Fruit fly (Drosophila melanogaster): ENCODE data around the gene Cyp28a5.

The Cyp28a5 gene

dm6 chr2L:14022130-14022735 is 45.1 kb downstream of the Cyp28a5 start (continued):
- TF ChIP-seq bsh (GFP tag; optimal IDR thresholded peaks at IDR 0.05): peak; percentile 65 to 96
- peak; percentile 96 for TF ChIP-seq Dek (tag; optimal IDR thresholded peaks at IDR 0.05)
- TF ChIP-seq Opbp (GFP tag; IDR thresholded peaks at IDR 0.05; ENCODE audit: partially characterized antibody): no peak
- peak; percentile 97 for TF ChIP-seq twi (tag; optimal IDR thresholded peaks at IDR 0.05)
- TF ChIP-seq CG13624 (GFP tag; optimal IDR thresholded peaks at IDR 0.05): peak; percentile 63
- TF ChIP-seq CG12104 (GFP tag; optimal IDR thresholded peaks at IDR 0.05): peak; percentile 87
- no peak for TF ChIP-seq bbx (GFP tag; IDR thresholded peaks at IDR 0.05; ENCODE audit: partially characterized antibody)
- no peak for TF ChIP-seq vfl (GFP tag; optimal IDR thresholded peaks at IDR 0.05)
- peak; percentile 86 for TF ChIP-seq CG1602 (GFP tag; optimal IDR thresholded peaks at IDR 0.05)
- no peak for TF ChIP-seq Dll (GFP tag; IDR thresholded peaks at IDR 0.05; ENCODE audit: partially characterized antibody)
- TF ChIP-seq CG6254 (GFP tag; optimal IDR thresholded peaks at IDR 0.05): peak; percentile 79
- peak; percentile 92 for TF ChIP-seq zen (tag; optimal IDR thresholded peaks at IDR 0.05)
- TF ChIP-seq CG1832 (GFP tag; optimal IDR thresholded peaks at IDR 0.05): no peak
- TF ChIP-seq C15 (GFP tag; IDR thresholded peaks at IDR 0.05): peak; percentile 79
- TF ChIP-seq jumu (GFP tag; optimal IDR thresholded peaks at IDR 0.05): peak; percentile 23
- no peak for TF ChIP-seq Kr (GFP tag; optimal IDR thresholded peaks at IDR 0.05)
- TF ChIP-seq CG12659 (GFP tag; optimal IDR thresholded peaks at IDR 0.05): peak; percentile 97
- peak; percentile 75 for TF ChIP-seq CG10431 (GFP tag; optimal IDR thresholded peaks at IDR 0.05)
- TF ChIP-seq slbo (GFP tag; IDR thresholded peaks at IDR 0.05): peak; percentile 92
- TF ChIP-seq Blimp-1 (GFP tag; optimal IDR thresholded peaks at IDR 0.05): peak; percentile 93
- no peak for TF ChIP-seq aop (GFP tag; IDR thresholded peaks at IDR 0.05)
- TF ChIP-seq fru (optimal IDR thresholded peaks at IDR 0.05): no peak
- no peak for TF ChIP-seq da (GFP tag; optimal IDR thresholded peaks at IDR 0.05)
- peak; percentile 92 for TF ChIP-seq CG3407 (GFP tag; optimal IDR thresholded peaks at IDR 0.05)
- peak; percentile 62 for TF ChIP-seq mam (GFP tag; optimal IDR thresholded peaks at IDR 0.05)
- TF ChIP-seq Lhr (GFP tag; optimal IDR thresholded peaks at IDR 0.05): peak; percentile 62
- peak; percentile 73 for TF ChIP-seq CG11456 (GFP tag; IDR thresholded peaks at IDR 0.05)
- TF ChIP-seq usp (GFP tag; optimal IDR thresholded peaks at IDR 0.05): no peak
- TF ChIP-seq CG10654 (GFP tag; optimal IDR thresholded peaks at IDR 0.05): peak; percentile 82
- peak; percentile 95 for TF ChIP-seq dmrt11E (tag; optimal IDR thresholded peaks at IDR 0.05)
- TF ChIP-seq CG7987 (GFP tag; optimal IDR thresholded peaks at IDR 0.05): peak; percentile 60
- no peak for TF ChIP-seq lbe (GFP tag; optimal IDR thresholded peaks at IDR 0.05)
- peak; percentile 95 for TF ChIP-seq CG14710 (tag; optimal IDR thresholded peaks at IDR 0.05)
- no peak for TF ChIP-seq HLH54F (GFP tag; optimal IDR thresholded peaks at IDR 0.05)
- peak; percentile 89 for TF ChIP-seq CG11093 (GFP tag; IDR thresholded peaks at IDR 0.05)
- peak; percentile 83 for TF ChIP-seq CG11247 (GFP tag; IDR thresholded peaks at IDR 0.05)
- TF ChIP-seq dimm (GFP tag; IDR thresholded peaks at IDR 0.05): peak; percentile 81
- TF ChIP-seq CG6854 (GFP tag; optimal IDR thresholded peaks at IDR 0.05): peak; percentile 87
- TF ChIP-seq CG31365 (tag; optimal IDR thresholded peaks at IDR 0.05): no peak
- TF ChIP-seq fu2 (GFP tag; optimal IDR thresholded peaks at IDR 0.05): no peak
- TF ChIP-seq CG13424 (tag; optimal IDR thresholded peaks at IDR 0.05): peak; percentile 98
- peak; percentile 60; the same call in 1 of the 2 replicates for TF ChIP-seq CG43689 (GFP tag; IDR thresholded peaks at IDR 0.05)
- TF ChIP-seq chn (GFP tag; optimal IDR thresholded peaks at IDR 0.05): peak; percentile 53
- TF ChIP-seq gsb (GFP tag; IDR thresholded peaks at IDR 0.05): peak; percentile 92
- TF ChIP-seq Elba2 (GFP tag; optimal IDR thresholded peaks at IDR 0.05): peak; percentile 16
- TF ChIP-seq Nf-YB (GFP tag; optimal IDR thresholded peaks at IDR 0.05): peak; percentile 88
- TF ChIP-seq grau (tag; optimal IDR thresholded peaks at IDR 0.05): peak; percentile 97
- peak; percentile 78 for TF ChIP-seq B-H2 (GFP tag; optimal IDR thresholded peaks at IDR 0.05)
- peak; percentile 36; the same call in 2 of the 3 replicates for TF ChIP-seq CG6175 (GFP tag; IDR thresholded peaks at IDR 0.05)
- TF ChIP-seq Spps (tag; optimal IDR thresholded peaks at IDR 0.05): peak; percentile 91
